Worm (Caenorhabditis elegans) whole organism, early embryonic: ENCODE measurements around the gene R10E12.2.

ENCODE experiments used
- F13C5.2 ChIP-seq: sonication (generic microtip); optimal IDR thresholded peaks from 2 replicates; lab custom pipeline; 2017; ENCODE audit warnings: mild to moderate bottlenecking, missing genetic modification characterization, inconsistent platforms, missing compliant biosample characterization
- aly-1 ChIP-seq: sonication (generic microtip); optimal IDR thresholded peaks from 2 replicates; lab custom pipeline; 2016; ENCODE audit warnings: missing genetic modification characterization, missing compliant biosample characterization
- hnd-1 ChIP-seq: sonication (generic microtip); optimal IDR thresholded peaks from 2 replicates; lab custom pipeline; 2016; ENCODE audit warnings: missing genetic modification characterization, missing compliant biosample characterization
- tbx-37 ChIP-seq: fragments of 200-800 bp; sonication (Bioruptor generic); conservative IDR thresholded peaks from 2 replicates; pipeline ENCODE4 v1.3.6; 2022; ENCODE audit warnings: missing genetic modification reagents, missing genetic modification characterization, missing compliant biosample characterization

DNA sequence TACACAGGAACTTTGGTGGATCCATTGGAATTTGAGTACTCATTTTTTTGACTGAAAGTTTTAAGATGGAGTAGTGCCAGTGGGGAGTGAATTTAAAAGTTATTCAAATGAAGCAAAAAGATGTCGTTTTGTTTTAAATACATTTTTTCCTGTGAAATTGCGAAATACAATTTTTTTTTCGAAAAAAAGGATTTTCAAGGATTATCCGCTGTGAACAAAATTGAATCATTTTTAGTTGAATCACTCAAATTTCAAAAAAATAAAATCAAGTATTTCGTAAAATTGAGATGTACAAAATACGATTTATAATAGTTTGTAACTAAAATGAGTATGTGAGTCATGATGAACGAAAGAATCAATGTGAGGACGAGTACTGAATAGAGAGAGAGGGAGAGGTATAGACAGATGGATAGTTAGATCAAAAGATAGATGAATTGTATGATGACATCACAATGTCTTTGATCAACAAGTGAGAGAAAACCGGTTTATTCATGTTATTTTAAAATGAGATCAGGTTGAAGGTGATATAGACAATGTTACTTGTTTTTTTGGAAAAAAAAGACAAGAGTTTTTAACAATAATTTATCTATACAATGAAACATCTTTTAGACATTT, 33.2 kb upstream of the R10E12.2 start, which contains the start of gene C05B5.8:
- TF ChIP-seq aly-1 (tag; lab: Kevin White, UChicago) (no peak), hnd-1 (tag; lab: Kevin White, UChicago) (no peak), tbx-37 (GFP tag; lab: Robert Waterston, UW) (no peak), F13C5.2 (tag; lab: Kevin White, UChicago) (no peak)
